Worm (Caenorhabditis elegans) whole organism, L4 larva: ENCODE results near the gene T12A2.3.

Experiments
- aly-2 ChIP-seq: sonication (generic microtip); optimal IDR thresholded peaks from 2 replicates; lab custom pipeline; 2018; ENCODE audit warnings: missing biosample characterization, missing genetic modification characterization
- lin-15B ChIP-seq: fragments of 150-350 bp; sonication (generic microtip); optimal IDR thresholded peaks from 3 replicates; lab custom pipeline; 2014; ENCODE audit warnings: missing biosample characterization, missing genetic modification characterization
- nhr-10 ChIP-seq: fragments of 150-350 bp; optimal IDR thresholded peaks from 2 replicates; lab custom pipeline; 2014; ENCODE audit warnings: missing biosample characterization, missing genetic modification characterization
- nhr-25 ChIP-seq: sonication (generic microtip); optimal IDR thresholded peaks from 2 replicates; lab custom pipeline; 2017; ENCODE audit warnings: missing genetic modification characterization, mild to moderate bottlenecking, missing compliant biosample characterization, antibody characterized with exemption, moderate library complexity, borderline replicate concordance; ENCODE audit not compliant: insufficient read depth
- nhr-41 ChIP-seq: fragments of 200-800 bp; sonication (Bioruptor generic); IDR thresholded peaks from 2 replicates; pipeline ENCODE4 v1.3.6; 2022; ENCODE audit warnings: missing genetic modification reagents, missing genetic modification characterization, missing compliant biosample characterization
- nhr-76 ChIP-seq: fragments of 150-350 bp; optimal IDR thresholded peaks from 2 replicates; lab custom pipeline; 2014; ENCODE audit warnings: missing biosample characterization, missing genetic modification characterization
- snpc-4 ChIP-seq: fragments of 150-350 bp; optimal IDR thresholded peaks from 2 replicates; lab custom pipeline; 2014; ENCODE audit warnings: missing biosample characterization, missing genetic modification characterization
- spr-3 ChIP-seq: fragments of 200-800 bp; sonication (Bioruptor generic); optimal IDR thresholded peaks from 2 replicates; lab custom pipeline; 2018; ENCODE audit warnings: mild to moderate bottlenecking, missing genetic modification characterization, missing compliant biosample characterization
- zag-1 ChIP-seq: fragments of 150-350 bp; optimal IDR thresholded peaks from 2 replicates; lab custom pipeline; 2014; ENCODE audit warnings: missing biosample characterization, missing genetic modification characterization
- zip-11 ChIP-seq: fragments of 200-800 bp; sonication (Bioruptor generic); IDR thresholded peaks from 2 replicates; pipeline ENCODE4 v1.3.6; 2022; ENCODE audit warnings: missing genetic modification characterization, missing compliant biosample characterization
- ztf-11 ChIP-seq: fragments of 150-350 bp; optimal IDR thresholded peaks from 2 replicates; lab custom pipeline; 2014; ENCODE audit warnings: missing biosample characterization, missing genetic modification characterization

DNA sequence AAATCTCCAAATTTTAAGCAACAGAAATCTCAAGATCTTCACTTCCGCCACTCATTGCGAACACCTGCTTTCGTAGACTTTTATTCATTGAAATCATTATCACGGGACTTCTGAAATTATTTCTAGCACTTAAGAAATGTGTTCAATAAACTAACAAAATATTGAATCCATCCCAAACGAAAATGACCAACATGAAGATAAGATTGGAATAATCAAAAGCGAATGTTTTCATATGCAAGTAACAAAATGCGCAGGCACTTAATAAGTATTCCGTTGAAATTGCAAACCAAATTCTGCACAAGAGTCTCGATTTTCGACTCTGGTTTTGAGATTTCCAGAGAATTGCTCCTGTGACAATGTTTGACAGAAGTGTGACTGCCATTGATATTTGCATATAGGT, 23.8 kb downstream of the T12A2.3 start, which contains the start of gene srg-5:
- TF ChIP-seq nhr-25 (tag; lab: Kevin White, UChicago) (no peak), ztf-11 (tag; lab: Kevin White, UChicago) (no peak), lin-15B (no peak), nhr-41 (GFP tag; lab: Robert Waterston, UW) (no peak), aly-2 (no peak), spr-3 (GFP tag; lab: Kevin White, UChicago) (no peak), nhr-10 (tag; lab: Kevin White, UChicago) (no peak), nhr-76 (tag; lab: Kevin White, UChicago) (no peak), zip-11 (GFP tag; lab: Robert Waterston, UW) (no peak), zag-1 (tag; lab: Kevin White, UChicago) (no peak), snpc-4 (no peak)
